Worm (Caenorhabditis elegans) whole organism, late embryonic: ENCODE results near the gene F57G8.7.

Experiments used
- ama-1 ChIP-seq: fragments of 150-350 bp; optimal IDR thresholded peaks from 2 replicates; lab custom pipeline; 2014
- ceh-31 ChIP-seq: sonication (generic microtip); optimal IDR thresholded peaks from 2 replicates; lab custom pipeline; 2016; ENCODE audit warnings: missing genetic modification characterization, missing compliant biosample characterization
- ceh-45 ChIP-seq: fragments of 200-800 bp; sonication (Bioruptor generic); IDR thresholded peaks from 2 replicates; pipeline ENCODE4 v1.3.6; 2022; ENCODE audit warnings: missing genetic modification reagents, missing genetic modification characterization, missing compliant biosample characterization
- gmeb-2 ChIP-seq: sonication (generic microtip); optimal IDR thresholded peaks from 2 replicates; lab custom pipeline; 2016; ENCODE audit warnings: missing genetic modification characterization, inconsistent platforms, missing compliant biosample characterization
- hlh-13 ChIP-seq: fragments of 200-800 bp; sonication (Bioruptor generic); optimal IDR thresholded peaks from 2 replicates; lab custom pipeline; 2018; ENCODE audit warnings: mild to moderate bottlenecking, missing genetic modification characterization, missing compliant biosample characterization
- hlh-15 ChIP-seq: sonication (generic microtip); optimal IDR thresholded peaks from 2 replicates; lab custom pipeline; 2016; ENCODE audit warnings: missing genetic modification characterization, missing compliant biosample characterization
- rnt-1 ChIP-seq: sonication (generic microtip); optimal IDR thresholded peaks from 2 replicates; lab custom pipeline; 2016; ENCODE audit warnings: missing genetic modification characterization, missing compliant biosample characterization
- ttx-3 ChIP-seq: sonication (generic microtip); optimal IDR thresholded peaks from 2 replicates; lab custom pipeline; 2016; ENCODE audit warnings: missing genetic modification reagents, missing genetic modification characterization, missing compliant biosample characterization

DNA sequence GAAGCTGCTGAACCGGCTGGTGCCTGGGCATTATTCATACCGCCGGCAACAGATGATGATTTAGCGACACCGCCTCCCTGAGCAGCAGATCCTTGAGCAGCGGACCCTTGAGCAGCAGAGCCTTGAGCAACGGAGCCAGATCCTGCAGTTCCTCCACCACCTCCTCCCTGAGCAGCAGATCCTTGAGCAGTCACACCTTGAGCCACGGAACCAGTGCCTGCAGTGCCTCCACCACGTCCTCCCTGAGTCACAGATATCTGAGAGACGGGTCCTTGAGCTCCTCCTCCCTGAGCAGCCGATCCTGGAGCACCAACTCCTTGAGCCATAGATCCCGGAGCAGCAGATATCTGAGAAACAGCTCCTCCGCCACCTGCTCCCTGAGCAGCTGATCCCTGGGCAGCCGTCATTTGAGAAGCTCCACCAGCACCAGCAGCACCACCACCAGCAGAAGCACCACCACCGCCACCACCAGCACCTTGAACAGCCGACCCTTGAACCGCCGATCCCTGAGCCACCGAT lies 47.5 kb downstream of the F57G8.7 start:
- TF ChIP-seq hlh-15 = no peak
- no peak for TF ChIP-seq hlh-13 (GFP tag; lab: Kevin White, UChicago)
- no peak for TF ChIP-seq ama-1
- TF ChIP-seq rnt-1 (tag; lab: Kevin White, UChicago) = no peak
- TF ChIP-seq ceh-31 = no peak
- TF ChIP-seq ceh-45 (GFP tag; lab: Robert Waterston, UW) = no peak
- TF ChIP-seq gmeb-2 (tag; lab: Kevin White, UChicago) = no peak
- TF ChIP-seq ttx-3 (tag; lab: Kevin White, UChicago) = no peak
